Worm (Caenorhabditis elegans) whole organism, early embryonic: ENCODE results near the gene srx-112.
A peak's percentile ranks its signal among the peaks of the same experiment; 100 is the strongest.

ENCODE experiments used
- B0310.2 ChIP-seq: sonication (generic microtip); optimal IDR thresholded peaks from 2 replicates; lab custom pipeline; 2016; ENCODE audit warnings: mild to moderate bottlenecking, missing genetic modification characterization, missing compliant biosample characterization
- F13C5.2 ChIP-seq: sonication (generic microtip); optimal IDR thresholded peaks from 2 replicates; lab custom pipeline; 2017; ENCODE audit warnings: mild to moderate bottlenecking, missing genetic modification characterization, inconsistent platforms, missing compliant biosample characterization
- aly-1 ChIP-seq: sonication (generic microtip); optimal IDR thresholded peaks from 2 replicates; lab custom pipeline; 2016; ENCODE audit warnings: missing genetic modification characterization, missing compliant biosample characterization
- ama-1 ChIP-seq: fragments of 150-350 bp; optimal IDR thresholded peaks from 2 replicates; lab custom pipeline; 2014
- ceh-13 ChIP-seq: fragments of 200-800 bp; sonication (Bioruptor generic); optimal IDR thresholded peaks from 2 replicates; lab custom pipeline; 2018; ENCODE audit warnings: mild to moderate bottlenecking, missing genetic modification characterization, missing compliant biosample characterization
- ceh-36 ChIP-seq: sonication (generic microtip); optimal IDR thresholded peaks from 2 replicates; lab custom pipeline; 2016; ENCODE audit warnings: missing genetic modification characterization, inconsistent platforms, missing compliant biosample characterization
- ets-7 ChIP-seq: sonication (generic microtip); optimal IDR thresholded peaks from 2 replicates; lab custom pipeline; 2016; ENCODE audit warnings: missing genotype, missing genetic modification characterization, missing compliant biosample characterization
- flt-1 ChIP-seq: fragments of 200-800 bp; sonication (Bioruptor generic); IDR thresholded peaks from 2 replicates; pipeline ENCODE4 v1.3.6; 2022; ENCODE audit warnings: missing genetic modification characterization, missing compliant biosample characterization
- hmbx-1 ChIP-seq: sonication (generic microtip); optimal IDR thresholded peaks from 2 replicates; lab custom pipeline; 2016; ENCODE audit warnings: mild to moderate bottlenecking, missing genetic modification characterization, missing compliant biosample characterization
- hmg-4 ChIP-seq: fragments of 200-800 bp; sonication (Bioruptor generic); optimal IDR thresholded peaks from 2 replicates; lab custom pipeline; 2018; ENCODE audit warnings: mild to moderate bottlenecking, missing genetic modification characterization, missing compliant biosample characterization
- hnd-1 ChIP-seq: sonication (generic microtip); optimal IDR thresholded peaks from 2 replicates; lab custom pipeline; 2016; ENCODE audit warnings: missing genetic modification characterization, missing compliant biosample characterization
- pes-1 ChIP-seq: fragments of 200-800 bp; sonication (Bioruptor generic); IDR thresholded peaks from 2 replicates; pipeline ENCODE4 v1.3.6; 2022; ENCODE audit warnings: missing genetic modification reagents, missing genetic modification characterization, missing compliant biosample characterization
- scrt-1 ChIP-seq: fragments of 200-800 bp; sonication (Bioruptor generic); IDR thresholded peaks from 2 replicates; pipeline ENCODE4 v1.3.6; 2022; ENCODE audit warnings: missing genetic modification characterization, missing compliant biosample characterization
- sea-1 ChIP-seq: fragments of 200-800 bp; sonication (Bioruptor generic); conservative IDR thresholded peaks from 2 replicates; pipeline ENCODE4 v1.3.6; 2022; ENCODE audit warnings: missing genetic modification characterization, missing compliant biosample characterization
- tbx-11 ChIP-seq: fragments of 200-800 bp; sonication (Bioruptor generic); IDR thresholded peaks from 2 replicates; pipeline ENCODE4 v1.3.6; 2022; ENCODE audit warnings: missing genetic modification characterization, missing compliant biosample characterization
- tbx-37 ChIP-seq: fragments of 200-800 bp; sonication (Bioruptor generic); conservative IDR thresholded peaks from 2 replicates; pipeline ENCODE4 v1.3.6; 2022; ENCODE audit warnings: missing genetic modification reagents, missing genetic modification characterization, missing compliant biosample characterization
- tra-4 ChIP-seq: sonication (generic microtip); optimal IDR thresholded peaks from 2 replicates; lab custom pipeline; 2017; ENCODE audit warnings: missing genetic modification characterization, missing compliant biosample characterization

Gene srx-112

DNA sequence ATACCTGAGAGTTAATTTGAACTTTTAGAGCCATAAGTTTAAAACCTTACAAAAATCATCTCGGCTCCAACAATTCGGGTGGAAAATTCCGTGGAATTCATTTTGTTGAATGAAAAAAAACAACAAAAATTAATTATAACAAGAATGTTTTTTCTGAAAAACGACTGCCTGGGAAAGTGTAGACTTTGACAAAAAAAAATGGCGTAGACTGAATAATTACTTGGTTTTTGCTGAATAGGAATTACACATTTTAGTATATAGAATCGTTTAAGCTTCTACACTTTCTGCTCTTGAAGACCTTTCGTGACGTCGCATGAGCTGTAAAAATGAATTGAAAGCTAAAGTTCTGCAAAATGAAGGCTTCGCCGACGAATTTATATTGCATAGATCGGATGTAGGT, at the start of gene srx-112:
Gene srx-112 (minus strand): TSS at position 101 of the 400 bp plus-strand sequence.
- TF ChIP-seq F13C5.2 (tag; lab: Kevin White, UChicago) = no peak
- no peak for TF ChIP-seq hnd-1 (tag; lab: Kevin White, UChicago)
- TF ChIP-seq ama-1 = no peak
- no peak for TF ChIP-seq sea-1
- no peak for TF ChIP-seq tra-4 (tag; lab: Kevin White, UChicago)
- TF ChIP-seq tbx-37 = no peak
- no peak for TF ChIP-seq hmbx-1
- no peak for TF ChIP-seq ceh-36 (tag; lab: Kevin White, UChicago)
- no peak for TF ChIP-seq ets-7 (tag; lab: Kevin White, UChicago)
- no peak for TF ChIP-seq pes-1 (GFP tag; lab: Robert Waterston, UW)
- TF ChIP-seq hmg-4 (GFP tag; lab: Kevin White, UChicago) = no peak

DNA sequence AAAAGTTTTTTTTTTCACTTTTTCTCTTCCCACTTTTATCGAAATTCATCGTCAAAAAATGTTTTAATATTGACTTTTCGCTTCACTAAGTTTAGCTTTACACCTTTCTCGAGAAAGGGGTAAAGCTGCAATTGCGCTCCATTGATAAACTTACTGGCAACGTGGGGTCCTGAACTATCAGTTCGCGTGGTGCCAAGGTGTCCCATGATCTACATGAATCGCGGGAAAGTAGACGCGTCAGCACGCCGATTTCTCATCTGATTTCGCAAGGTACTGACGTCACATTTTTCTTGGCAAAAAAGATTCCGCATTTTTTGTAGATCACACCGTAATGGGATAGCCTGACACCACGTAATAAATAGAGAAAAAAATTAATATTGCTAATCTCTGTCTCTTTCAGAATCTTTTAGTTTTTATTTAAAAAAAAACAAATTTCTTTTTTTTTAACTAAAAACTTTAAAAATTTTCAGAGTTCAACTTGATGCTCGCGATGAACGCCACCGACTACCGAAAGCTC, 47.5 kb upstream of the srx-112 start, which contains the start of gene lido-15:
Gene lido-15 (plus strand): TSS at position 467 of the 517 bp plus-strand sequence.
- no peak for TF ChIP-seq aly-1 (tag; lab: Kevin White, UChicago)
- no peak for TF ChIP-seq ama-1
- TF ChIP-seq ets-7 (tag; lab: Kevin White, UChicago) = no peak

DNA sequence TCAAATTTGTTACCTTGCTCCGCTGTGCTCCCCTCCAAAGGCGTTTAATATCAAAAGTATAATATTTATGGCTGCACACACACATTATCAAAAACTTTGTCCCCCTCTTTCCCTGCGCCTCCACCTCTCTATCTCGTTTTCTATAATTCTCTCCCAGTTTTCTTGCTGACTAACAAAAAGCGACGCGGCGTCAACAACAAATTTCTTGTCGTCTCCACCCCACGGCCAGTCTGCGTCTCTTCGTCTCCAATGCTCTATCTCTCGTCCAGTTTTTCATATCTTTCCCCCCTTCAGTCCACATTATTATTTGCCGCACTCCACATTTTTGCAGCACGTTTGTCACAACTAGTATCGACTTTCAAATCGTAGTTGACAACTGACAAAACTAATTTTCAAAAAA, 46.2 kb upstream of the srx-112 start:
- TF ChIP-seq hnd-1 (tag; lab: Kevin White, UChicago) = no peak
- no peak for TF ChIP-seq tbx-11
- no peak for TF ChIP-seq tra-4 (tag; lab: Kevin White, UChicago)
- no peak for TF ChIP-seq F13C5.2 (tag; lab: Kevin White, UChicago)
- no peak for TF ChIP-seq ceh-13 (GFP tag; lab: Kevin White, UChicago)
- TF ChIP-seq aly-1 (tag; lab: Kevin White, UChicago) = no peak
- no peak for TF ChIP-seq ets-7 (tag; lab: Kevin White, UChicago)
- no peak for TF ChIP-seq pes-1 (GFP tag; lab: Robert Waterston, UW)
- TF ChIP-seq hmg-4 (GFP tag; lab: Kevin White, UChicago) = no peak
- TF ChIP-seq flt-1 (GFP tag; lab: Robert Waterston, UW) = no peak
- no peak for TF ChIP-seq ama-1
- TF ChIP-seq sea-1 = no peak
- no peak for TF ChIP-seq hmbx-1
- no peak for TF ChIP-seq scrt-1 (GFP tag; lab: Robert Waterston, UW)
- no peak for TF ChIP-seq tbx-37
- TF ChIP-seq B0310.2 (tag; lab: Kevin White, UChicago) = no peak
- no peak for TF ChIP-seq ceh-36 (tag; lab: Kevin White, UChicago)

ce11 chrII:3808643-3809042, 44.3 kb upstream of the srx-112 start:
- TF ChIP-seq B0310.2 (tag; lab: Kevin White, UChicago) (no peak), ceh-36 (tag; lab: Kevin White, UChicago) (no peak), ceh-13 (GFP tag; lab: Kevin White, UChicago) (no peak), tbx-11 (no peak), hnd-1 (tag; lab: Kevin White, UChicago) (no peak), hmg-4 (GFP tag; lab: Kevin White, UChicago) (no peak), ama-1 (no peak)

DNA sequence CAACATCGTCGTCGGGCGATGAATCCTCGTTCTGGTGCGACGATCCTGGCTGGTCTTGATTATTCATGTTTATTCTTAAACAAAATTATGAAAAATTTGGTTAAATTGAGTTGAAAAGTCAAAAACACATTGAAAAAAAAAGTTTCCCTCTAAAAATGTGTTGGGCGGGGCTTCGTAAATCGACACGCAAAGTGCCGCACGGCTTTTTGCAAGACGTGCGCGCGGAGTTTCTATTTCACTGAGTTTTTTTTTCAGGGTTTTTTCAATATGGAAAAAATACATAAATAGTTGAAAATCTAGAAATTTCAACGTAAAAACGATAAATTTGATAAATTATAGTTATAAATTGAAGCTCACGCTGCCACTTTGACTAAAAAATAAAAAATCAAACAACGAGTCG, 43.7 kb upstream of the srx-112 start, which contains the start of gene F54D10.5:
Gene F54D10.5 (minus strand): TSS at position 74 of the 400 bp plus-strand sequence.
- TF ChIP-seq flt-1 (GFP tag; lab: Robert Waterston, UW) = peak; percentile 14; the same call in 1 of the 2 replicates
- TF ChIP-seq F13C5.2 (tag; lab: Kevin White, UChicago) = peak; percentile 45
- TF ChIP-seq hnd-1 (tag; lab: Kevin White, UChicago) = no peak
- no peak for TF ChIP-seq tbx-37
- no peak for TF ChIP-seq ama-1
- no peak for TF ChIP-seq hmbx-1
- TF ChIP-seq pes-1 (GFP tag; lab: Robert Waterston, UW) = peak; percentile 29; the same call in 1 of the 2 replicates
- no peak for TF ChIP-seq sea-1
- TF ChIP-seq scrt-1 (GFP tag; lab: Robert Waterston, UW) = no peak

DNA sequence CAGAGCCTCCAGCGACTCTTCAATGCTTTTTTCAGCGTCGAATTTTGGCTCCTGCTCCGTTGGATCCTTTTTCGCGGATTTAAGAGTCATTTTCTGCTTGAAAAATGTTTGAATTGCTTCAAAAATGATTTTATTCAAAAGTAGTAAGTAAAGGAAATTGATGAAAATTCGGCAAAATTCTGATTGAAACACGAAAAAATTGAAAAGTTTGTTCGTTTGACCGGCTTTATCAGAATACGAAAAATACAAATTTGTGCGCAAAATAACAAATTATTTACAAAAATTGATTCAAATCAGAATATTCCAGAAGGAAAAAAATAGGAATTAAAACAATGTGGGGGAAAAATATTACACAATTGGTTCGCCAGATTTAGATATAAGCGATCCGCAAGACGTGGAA, 42.6 kb upstream of the srx-112 start, which contains the start of gene F54D10.4:
Gene F54D10.4 (minus strand): TSS at position 101 of the 400 bp plus-strand sequence.
- TF ChIP-seq flt-1 (GFP tag; lab: Robert Waterston, UW) (no peak), hnd-1 (tag; lab: Kevin White, UChicago) (no peak), tbx-37 (no peak), sea-1 (no peak), ets-7 (tag; lab: Kevin White, UChicago) (no peak), tra-4 (tag; lab: Kevin White, UChicago) (no peak), F13C5.2 (tag; lab: Kevin White, UChicago) (no peak), ceh-13 (GFP tag; lab: Kevin White, UChicago) (no peak), scrt-1 (GFP tag; lab: Robert Waterston, UW) (no peak)

- TF ChIP-seq pes-1 (GFP tag; lab: Robert Waterston, UW) (no peak), tbx-37 (no peak), hnd-1 (tag; lab: Kevin White, UChicago) (no peak), flt-1 (GFP tag; lab: Robert Waterston, UW) (no peak), ceh-13 (GFP tag; lab: Kevin White, UChicago) (no peak), sea-1 (no peak), hmg-4 (GFP tag; lab: Kevin White, UChicago) (no peak), aly-1 (tag; lab: Kevin White, UChicago) (no peak), ets-7 (tag; lab: Kevin White, UChicago) (no peak), scrt-1 (GFP tag; lab: Robert Waterston, UW) (no peak), ceh-36 (tag; lab: Kevin White, UChicago) (no peak), ama-1 (no peak), F13C5.2 (tag; lab: Kevin White, UChicago) (no peak), B0310.2 (tag; lab: Kevin White, UChicago) (no peak), hmbx-1 (no peak)
Observed at ce11 chrII:3805518-3805917, 41.1 kb upstream of the srx-112 start.

DNA sequence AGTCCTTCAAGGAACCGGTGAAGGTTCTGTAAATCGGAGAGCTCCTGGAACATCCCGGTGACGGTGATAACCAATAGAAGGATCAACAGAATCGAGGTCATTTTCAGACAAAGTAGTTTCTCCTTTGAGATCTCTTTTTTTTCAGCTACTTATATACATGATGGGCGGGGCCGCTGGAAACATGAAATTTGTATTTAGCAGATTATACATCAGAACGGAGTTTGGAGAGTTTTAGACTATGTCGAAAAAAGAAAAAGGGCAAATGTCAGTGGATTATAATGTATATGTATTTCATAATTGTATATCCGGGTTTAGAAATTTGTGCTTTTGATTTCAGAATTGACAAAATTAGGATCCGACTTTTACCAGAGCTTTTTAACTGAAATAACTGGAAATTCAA, 38.8 kb upstream of the srx-112 start, which contains the start of gene ins-32:
Gene ins-32 (minus strand): TSS at position 101 of the 400 bp plus-strand sequence.
- no peak for TF ChIP-seq hmg-4 (GFP tag; lab: Kevin White, UChicago)
- TF ChIP-seq ets-7 (tag; lab: Kevin White, UChicago) = no peak
- TF ChIP-seq F13C5.2 (tag; lab: Kevin White, UChicago) = no peak
- TF ChIP-seq aly-1 (tag; lab: Kevin White, UChicago) = no peak
- TF ChIP-seq sea-1 = no peak
- no peak for TF ChIP-seq scrt-1 (GFP tag; lab: Robert Waterston, UW)
- no peak for TF ChIP-seq B0310.2 (tag; lab: Kevin White, UChicago)
- TF ChIP-seq tbx-37 = no peak
- TF ChIP-seq ceh-36 (tag; lab: Kevin White, UChicago) = no peak
- no peak for TF ChIP-seq hnd-1 (tag; lab: Kevin White, UChicago)
- TF ChIP-seq hmbx-1 = no peak
- no peak for TF ChIP-seq ama-1
- TF ChIP-seq pes-1 (GFP tag; lab: Robert Waterston, UW) = no peak
